Worm (Caenorhabditis elegans) whole organism, L2 larva: Measurements from ENCODE around the gene mlc-5.
A peak's percentile ranks its signal among the peaks of the same experiment; 100 is the strongest.

ENCODE experiments used
- C34F6.9 ChIP-seq: fragments of 150-350 bp; optimal IDR thresholded peaks from 2 replicates; lab custom pipeline; 2014; ENCODE audit warnings: missing biosample characterization, missing genetic modification characterization
- R02D3.7 ChIP-seq: fragments of 150-350 bp; optimal IDR thresholded peaks from 2 replicates; lab custom pipeline; 2014; ENCODE audit warnings: missing biosample characterization, missing genetic modification characterization
- Y55F3AM.14 ChIP-seq: fragments of 200-800 bp; sonication (Bioruptor generic); optimal IDR thresholded peaks from 2 replicates; lab custom pipeline; 2018; ENCODE audit warnings: mild to moderate bottlenecking, missing genetic modification characterization, missing compliant biosample characterization
- ZK546.5 ChIP-seq: sonication (generic microtip); optimal IDR thresholded peaks from 2 replicates; lab custom pipeline; 2017; ENCODE audit warnings: missing biosample characterization, missing genetic modification characterization
- alr-1 ChIP-seq: fragments of 150-350 bp; optimal IDR thresholded peaks from 2 replicates; lab custom pipeline; 2014; ENCODE audit warnings: missing biosample characterization, missing genetic modification characterization
- ama-1 ChIP-seq: fragments of 150-350 bp; optimal IDR thresholded peaks from 2 replicates; lab custom pipeline; 2018; ENCODE audit warnings: inconsistent platforms
- blmp-1 ChIP-seq: sonication (generic microtip); optimal IDR thresholded peaks from 2 replicates; lab custom pipeline; 2017; ENCODE audit warnings: missing genetic modification characterization, mild to moderate bottlenecking, missing compliant biosample characterization, antibody characterized with exemption, moderate library complexity; ENCODE audit not compliant: insufficient read depth
- ceh-16 ChIP-seq: fragments of 150-350 bp; optimal IDR thresholded peaks from 2 replicates; lab custom pipeline; 2014; ENCODE audit warnings: missing biosample characterization, missing genetic modification characterization
- ceh-82 ChIP-seq: fragments of 150-350 bp; optimal IDR thresholded peaks from 2 replicates; lab custom pipeline; 2014; ENCODE audit warnings: missing biosample characterization, missing genetic modification characterization
- crh-2 ChIP-seq: sonication (generic microtip); optimal IDR thresholded peaks from 2 replicates; lab custom pipeline; 2017; ENCODE audit warnings: missing biosample characterization, missing genetic modification characterization
- dmd-4 ChIP-seq: sonication (generic microtip); optimal IDR thresholded peaks from 2 replicates; lab custom pipeline; 2017; ENCODE audit warnings: missing biosample characterization, missing genetic modification characterization
- egl-27 ChIP-seq: sonication (generic microtip); optimal IDR thresholded peaks from 3 replicates; lab custom pipeline; 2017; ENCODE audit warnings: missing biosample characterization, missing genetic modification reagents, missing genetic modification characterization
- elt-3 ChIP-seq: sonication (generic microtip); optimal IDR thresholded peaks from 2 replicates; lab custom pipeline; 2017; ENCODE audit warnings: missing biosample characterization, missing genetic modification characterization
- gmeb-1 ChIP-seq: fragments of 150-350 bp; optimal IDR thresholded peaks from 2 replicates; lab custom pipeline; 2014; ENCODE audit warnings: missing biosample characterization, missing genetic modification characterization
- lin-39 ChIP-seq: fragments of 150-350 bp; optimal IDR thresholded peaks from 2 replicates; lab custom pipeline; 2014; ENCODE audit warnings: missing biosample characterization, missing genetic modification reagents, missing genetic modification characterization
- mab-5 ChIP-seq: fragments of 150-350 bp; optimal IDR thresholded peaks from 2 replicates; lab custom pipeline; 2014; ENCODE audit warnings: missing biosample characterization, missing genetic modification characterization
- mbf-1 ChIP-seq: sonication (generic microtip); optimal IDR thresholded peaks from 2 replicates; lab custom pipeline; 2017; ENCODE audit warnings: missing biosample characterization, missing genetic modification characterization
- mdl-1 ChIP-seq, 2 experiments: fragments of 150-350 bp in 1 of 2; sonication (generic microtip) in 1 of 2; optimal IDR thresholded peaks; 2 replicates each; lab custom pipeline; 2017; ENCODE audit warnings: missing biosample characterization in 2 of 2, missing genetic modification characterization in 2 of 2
- nhr-10 ChIP-seq: sonication (generic microtip); optimal IDR thresholded peaks from 2 replicates; lab custom pipeline; 2017; ENCODE audit warnings: missing biosample characterization, missing genetic modification characterization
- nhr-11 ChIP-seq: fragments of 150-350 bp; optimal IDR thresholded peaks from 2 replicates; lab custom pipeline; 2014; ENCODE audit warnings: missing biosample characterization, missing genetic modification characterization
- nhr-12 ChIP-seq: fragments of 150-350 bp; optimal IDR thresholded peaks from 2 replicates; lab custom pipeline; 2014; ENCODE audit warnings: missing biosample characterization, missing genetic modification characterization
- nhr-129 ChIP-seq: fragments of 150-350 bp; optimal IDR thresholded peaks from 2 replicates; lab custom pipeline; 2014; ENCODE audit warnings: missing biosample characterization, missing genetic modification characterization
- nhr-21 ChIP-seq: fragments of 150-350 bp; optimal IDR thresholded peaks from 2 replicates; lab custom pipeline; 2014; ENCODE audit warnings: missing biosample characterization, missing genetic modification characterization
- nhr-23 ChIP-seq: fragments of 150-350 bp; optimal IDR thresholded peaks from 2 replicates; lab custom pipeline; 2014; ENCODE audit warnings: missing biosample characterization, missing genetic modification reagents, missing genetic modification characterization
- nhr-237 ChIP-seq: fragments of 150-350 bp; optimal IDR thresholded peaks from 2 replicates; lab custom pipeline; 2014; ENCODE audit warnings: missing biosample characterization, missing genetic modification characterization
- nhr-25 ChIP-seq: fragments of 150-350 bp; sonication (generic microtip); optimal IDR thresholded peaks from 3 replicates; lab custom pipeline; 2014; ENCODE audit warnings: missing biosample characterization, missing genetic modification characterization
- nhr-6 ChIP-seq: fragments of 150-350 bp; optimal IDR thresholded peaks from 2 replicates; lab custom pipeline; 2014; ENCODE audit warnings: missing biosample characterization, missing genetic modification characterization
- nhr-77 ChIP-seq: fragments of 150-350 bp; optimal IDR thresholded peaks from 2 replicates; lab custom pipeline; 2014; ENCODE audit warnings: missing biosample characterization, missing genetic modification characterization
- sem-4 ChIP-seq: fragments of 150-350 bp; optimal IDR thresholded peaks from 2 replicates; lab custom pipeline; 2014; ENCODE audit warnings: missing biosample characterization, missing genetic modification reagents, missing genetic modification characterization
- skn-1 ChIP-seq: sonication (generic microtip); optimal IDR thresholded peaks from 2 replicates; lab custom pipeline; 2017; ENCODE audit warnings: missing biosample characterization, missing genetic modification characterization
- sma-3 ChIP-seq: sonication (generic microtip); optimal IDR thresholded peaks from 2 replicates; lab custom pipeline; 2016; ENCODE audit warnings: missing genetic modification reagents, missing genetic modification characterization, missing compliant biosample characterization
- sma-9 ChIP-seq, 2 experiments: fragments of 150-350 bp in 1 of 2; sonication (generic microtip) in 1 of 2; optimal IDR thresholded peaks; 2 replicates each; lab custom pipeline; 2014 to 2016; ENCODE audit warnings: missing genetic modification characterization in 2 of 2, mild to moderate bottlenecking in 1 of 2, missing biosample characterization in 1 of 2, missing compliant biosample characterization in 1 of 2, missing genetic modification reagents in 1 of 2, moderate library complexity in 1 of 2
- unc-39 ChIP-seq: fragments of 150-350 bp; optimal IDR thresholded peaks from 2 replicates; lab custom pipeline; 2014; ENCODE audit warnings: missing biosample characterization, missing genetic modification characterization
- unc-55 ChIP-seq: fragments of 150-350 bp; sonication (generic microtip); optimal IDR thresholded peaks from 3 replicates; lab custom pipeline; 2014; ENCODE audit warnings: missing biosample characterization, missing genetic modification reagents, missing genetic modification characterization
- zag-1 ChIP-seq: fragments of 150-350 bp; optimal IDR thresholded peaks from 2 replicates; lab custom pipeline; 2014; ENCODE audit warnings: missing biosample characterization, missing genetic modification characterization
- ztf-1 ChIP-seq: fragments of 200-800 bp; sonication (Bioruptor generic); conservative IDR thresholded peaks from 2 replicates; pipeline ENCODE4 v1.3.6; 2022; ENCODE audit warnings: missing genetic modification characterization, missing compliant biosample characterization
- ztf-11 ChIP-seq: sonication (generic microtip); optimal IDR thresholded peaks from 2 replicates; lab custom pipeline; 2017; ENCODE audit warnings: missing biosample characterization, missing genetic modification characterization
- ztf-4 ChIP-seq: fragments of 150-350 bp; optimal IDR thresholded peaks from 2 replicates; lab custom pipeline; 2014; ENCODE audit warnings: missing biosample characterization, missing genetic modification characterization

Gene mlc-5

ce11 chrIII:13640869-13641268 lies 17.8 kb downstream of the mlc-5 start:
- no peak for TF ChIP-seq ceh-82
- no peak for TF ChIP-seq sem-4 (tag; lab: Kevin White, UChicago)
- TF ChIP-seq dmd-4 (tag; lab: Kevin White, UChicago), result no peak
- no peak for TF ChIP-seq mab-5 (tag; lab: Kevin White, UChicago)
- TF ChIP-seq nhr-77 (tag; lab: Kevin White, UChicago), result no peak
- TF ChIP-seq nhr-12 (tag; lab: Kevin White, UChicago), result no peak
- TF ChIP-seq nhr-129 (tag; lab: Kevin White, UChicago), result no peak
- no peak for TF ChIP-seq nhr-10 (tag; lab: Kevin White, UChicago)
- no peak for TF ChIP-seq R02D3.7 (tag; lab: Kevin White, UChicago)

ce11 chrIII:13641588-13641987 lies 18.5 kb downstream of the mlc-5 start, which contains the start of gene acbp-5:
Gene acbp-5, minus strand, starts transcription at chrIII:13641688.
- TF ChIP-seq sem-4 (tag; lab: Kevin White, UChicago) (no peak), nhr-129 (tag; lab: Kevin White, UChicago) (no peak), mbf-1 (tag; lab: Kevin White, UChicago) (no peak), nhr-11 (tag; lab: Kevin White, UChicago) (no peak), mdl-1 (tag; optimal IDR thresholded peaks at IDR 0.05; lab: Kevin White, UChicago) (no peak), blmp-1 (tag; lab: Kevin White, UChicago) (no peak), ceh-82 (no peak), sma-3 (GFP tag; lab: Kevin White, UChicago) (no peak), nhr-237 (tag; lab: Kevin White, UChicago) (no peak), sma-9 (GFP tag; optimal IDR thresholded peaks at IDR 0.05; lab: Kevin White, UChicago) (no peak), sma-9 (tag; optimal IDR thresholded peaks at IDR 0.05; lab: Kevin White, UChicago) (no peak), skn-1 (tag; lab: Kevin White, UChicago) (no peak), R02D3.7 (tag; lab: Kevin White, UChicago) (no peak), egl-27 (tag; lab: Kevin White, UChicago) (no peak)

DNA sequence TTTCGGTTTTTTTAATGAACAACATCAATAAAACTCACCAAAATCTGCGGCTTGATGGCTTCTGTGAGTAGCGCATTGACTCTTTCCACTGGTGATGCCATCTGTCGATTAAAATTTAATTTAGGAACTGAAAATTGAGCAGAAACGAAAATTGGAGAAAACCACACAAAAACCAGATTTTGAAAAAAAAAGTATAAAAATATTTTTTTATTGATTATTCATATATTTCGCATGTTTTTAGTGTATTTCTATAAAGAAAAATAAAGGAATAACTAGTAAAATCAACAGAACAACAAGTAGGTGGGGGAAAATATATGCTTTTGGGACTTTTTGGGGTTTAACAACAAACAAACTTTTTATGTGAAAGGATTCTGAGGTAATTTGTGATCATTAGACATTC lies 19.1 kb downstream of the mlc-5 start, which contains the start of gene T12D8.10:
Gene T12D8.10, minus strand, starts transcription at position 101 of the 400 bp plus-strand sequence.
- TF ChIP-seq lin-39 (tag; lab: Kevin White, UChicago) (no peak), R02D3.7 (tag; lab: Kevin White, UChicago) (no peak), ZK546.5 (tag; lab: Kevin White, UChicago) (no peak), zag-1 (no peak), nhr-10 (tag; lab: Kevin White, UChicago) (no peak), nhr-12 (tag; lab: Kevin White, UChicago) (no peak), skn-1 (tag; lab: Kevin White, UChicago) (no peak), blmp-1 (tag; lab: Kevin White, UChicago) (no peak), nhr-25 (no peak), nhr-23 (tag; lab: Kevin White, UChicago) (no peak), nhr-6 (tag; lab: Kevin White, UChicago) (no peak), ztf-1 (GFP tag; lab: Robert Waterston, UW) (no peak), elt-3 (no peak), ceh-16 (no peak), dmd-4 (tag; lab: Kevin White, UChicago) (no peak), unc-55 (GFP tag; lab: Kevin White, UChicago) (no peak), alr-1 (tag; lab: Kevin White, UChicago) (no peak)
- TF ChIP-seq, all 48 proteins: peak for 0

DNA sequence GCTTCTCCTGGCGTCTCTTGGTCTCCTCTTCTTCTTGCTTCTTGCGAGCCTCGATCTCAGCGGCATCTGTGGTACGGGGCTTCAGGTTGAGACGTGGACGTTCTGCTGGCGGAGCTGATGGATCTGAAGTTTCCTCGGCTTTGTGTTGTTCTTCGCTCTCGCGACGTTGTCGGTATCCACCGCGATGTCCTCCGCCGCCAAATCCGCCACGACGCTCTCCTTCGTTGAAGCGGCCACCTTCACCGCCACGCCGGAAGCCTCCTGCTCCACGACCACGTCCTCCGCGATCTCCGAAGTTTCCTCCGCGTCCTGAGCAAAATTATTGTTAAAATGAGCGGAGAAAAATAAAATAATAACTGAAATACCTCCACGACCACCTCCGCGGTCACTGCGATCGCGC lies 19.7 kb downstream of the mlc-5 start:
- TF ChIP-seq nhr-25 (no peak), dmd-4 (tag; lab: Kevin White, UChicago) (no peak), ZK546.5 (tag; lab: Kevin White, UChicago) (no peak), ztf-1 (GFP tag; lab: Robert Waterston, UW) (no peak), mbf-1 (tag; lab: Kevin White, UChicago) (no peak), ztf-4 (tag; lab: Kevin White, UChicago) (no peak), blmp-1 (tag; lab: Kevin White, UChicago) (no peak), ama-1 (lab: Kevin White, UChicago) (no peak), unc-39 (no peak)

DNA sequence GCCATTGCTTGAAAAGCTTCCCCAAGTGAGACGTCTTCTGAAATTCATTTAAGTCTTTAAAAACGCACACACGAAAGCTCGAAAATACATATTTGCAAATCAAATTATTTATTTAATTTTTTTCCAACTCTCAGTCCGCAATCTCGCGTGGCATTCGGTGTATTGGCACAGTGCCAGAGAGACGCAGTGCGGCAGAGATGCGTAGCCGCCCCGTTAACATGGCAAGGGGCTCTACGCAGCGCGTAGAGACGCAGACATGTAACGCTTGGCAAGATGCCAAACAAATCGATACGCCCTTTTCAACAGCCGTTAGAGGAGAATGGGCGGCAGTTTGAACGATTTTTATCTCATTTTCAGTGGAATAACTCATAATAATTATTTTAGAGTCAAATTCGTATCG lies 20.4 kb downstream of the mlc-5 start, which contains the start of the genes drr-2 and set-16:
Gene drr-2, minus strand, starts transcription at position 37 of the 400 bp plus-strand sequence.
Gene set-16, plus strand, starts transcription at position 383 of the 400 bp plus-strand sequence.
- TF ChIP-seq ceh-82 (peak; percentile 93), ztf-1 (GFP tag; lab: Robert Waterston, UW) (no peak), nhr-77 (tag; lab: Kevin White, UChicago) (peak; percentile 93), elt-3 (no peak), nhr-23 (tag; lab: Kevin White, UChicago) (no peak), nhr-237 (tag; lab: Kevin White, UChicago) (peak; percentile 92), ztf-11 (tag; lab: Kevin White, UChicago) (peak; percentile 52), ceh-16 (peak; percentile 97), sem-4 (tag; lab: Kevin White, UChicago) (peak; percentile 97), crh-2 (tag; lab: Kevin White, UChicago) (peak; percentile 99), egl-27 (tag; lab: Kevin White, UChicago) (peak; percentile 98), Y55F3AM.14 (GFP tag; lab: Kevin White, UChicago) (peak; percentile 96), skn-1 (tag; lab: Kevin White, UChicago) (peak; percentile 84), unc-55 (GFP tag; lab: Kevin White, UChicago) (peak; percentile 99), nhr-11 (tag; lab: Kevin White, UChicago) (peak; percentile 28), mab-5 (tag; lab: Kevin White, UChicago) (peak; percentile 98), lin-39 (tag; lab: Kevin White, UChicago) (peak; percentile 39), ZK546.5 (tag; lab: Kevin White, UChicago) (peak; percentile 89), nhr-6 (tag; lab: Kevin White, UChicago) (peak; percentile 95), mbf-1 (tag; lab: Kevin White, UChicago) (no peak), alr-1 (tag; lab: Kevin White, UChicago) (no peak), gmeb-1 (tag; lab: Kevin White, UChicago) (peak; percentile 96), mdl-1 (tag; optimal IDR thresholded peaks at IDR 0.05; lab: Kevin White, UChicago) (peak; percentile 33 to 82), unc-39 (no peak), nhr-12 (tag; lab: Kevin White, UChicago) (peak; percentile 61), blmp-1 (tag; lab: Kevin White, UChicago) (peak; percentile 90), C34F6.9 (tag; lab: Kevin White, UChicago) (peak; percentile 100), sma-3 (GFP tag; lab: Kevin White, UChicago) (peak; percentile 100), nhr-21 (tag; lab: Kevin White, UChicago) (peak; percentile 99)
